Worm (Caenorhabditis elegans) whole organism, young adult: ENCODE data around the gene K08D9.10.

ENCODE experiments used
- B0019.2 ChIP-seq: fragments of 200-800 bp; sonication (Bioruptor generic); conservative IDR thresholded peaks from 2 replicates; pipeline ENCODE4 v1.3.6; 2022; ENCODE audit warnings: missing genetic modification reagents, missing genetic modification characterization, missing compliant biosample characterization
- B0261.1 ChIP-seq: sonication (generic microtip); optimal IDR thresholded peaks from 2 replicates; lab custom pipeline; 2016; ENCODE audit warnings: mild to moderate bottlenecking, missing genetic modification characterization, moderate library complexity, missing compliant biosample characterization
- D2030.7 ChIP-seq: fragments of 200-800 bp; sonication (Bioruptor generic); IDR thresholded peaks from 2 replicates; pipeline ENCODE4 v1.3.6; 2022; ENCODE audit warnings: missing genetic modification reagents, missing genetic modification characterization, missing compliant biosample characterization
- F10E7.11 ChIP-seq: sonication (generic microtip); optimal IDR thresholded peaks from 2 replicates; lab custom pipeline; 2017; ENCODE audit warnings: mild to moderate bottlenecking, missing genetic modification characterization, moderate library complexity, missing compliant biosample characterization
- F22D6.2 ChIP-seq: sonication (generic microtip); optimal IDR thresholded peaks from 2 replicates; lab custom pipeline; 2016; ENCODE audit warnings: mild to moderate bottlenecking, missing genetic modification characterization, missing compliant biosample characterization
- F23B12.7 ChIP-seq: sonication (generic microtip); optimal IDR thresholded peaks from 2 replicates; lab custom pipeline; 2017; ENCODE audit warnings: missing genetic modification characterization, mild to moderate bottlenecking, missing compliant biosample characterization, antibody characterized with exemption, moderate library complexity; ENCODE audit not compliant: insufficient read depth
- F57A8.1 ChIP-seq: fragments of 200-800 bp; sonication (Bioruptor generic); optimal IDR thresholded peaks from 2 replicates; lab custom pipeline; 2018; ENCODE audit warnings: mild to moderate bottlenecking, missing genetic modification characterization, moderate library complexity, missing compliant biosample characterization
- Y95B8A.8 ChIP-seq: fragments of 200-800 bp; sonication (Bioruptor generic); IDR thresholded peaks from 2 replicates; pipeline ENCODE4 v1.3.6; 2022; ENCODE audit warnings: missing genetic modification reagents, missing genetic modification characterization, missing compliant biosample characterization
- akir-1 ChIP-seq: fragments of 200-800 bp; sonication (Bioruptor generic); optimal IDR thresholded peaks from 2 replicates; lab custom pipeline; 2018; ENCODE audit warnings: mild to moderate bottlenecking, missing genetic modification characterization, moderate library complexity, missing compliant biosample characterization
- atf-7 ChIP-seq: sonication (generic microtip); optimal IDR thresholded peaks from 2 replicates; lab custom pipeline; 2017; ENCODE audit warnings: mild to moderate bottlenecking, missing genetic modification characterization, missing compliant biosample characterization
- attf-6 ChIP-seq: fragments of 200-800 bp; sonication (Bioruptor generic); IDR thresholded peaks from 2 replicates; pipeline ENCODE4 v1.3.6; 2022; ENCODE audit warnings: missing genetic modification reagents, missing genetic modification characterization, missing compliant biosample characterization
- bed-2 ChIP-seq: fragments of 200-800 bp; sonication (Bioruptor generic); IDR thresholded peaks from 2 replicates; pipeline ENCODE4 v1.3.6; 2022; ENCODE audit warnings: missing genetic modification reagents, missing genetic modification characterization, missing compliant biosample characterization
- cebp-1 ChIP-seq, 2 experiments: fragments of 200-800 bp in 1 of 2; sonication (Bioruptor generic) in 1 of 2; sonication (generic microtip) in 1 of 2; IDR thresholded peaks in 1 of 2; optimal IDR thresholded peaks in 1 of 2; 2 replicates each; pipeline versions ENCODE4 v1.3.6 to Lab custom; 2017 to 2022; ENCODE audit warnings: missing compliant biosample characterization in 2 of 2, missing genetic modification characterization in 2 of 2, mild to moderate bottlenecking in 1 of 2, missing genetic modification reagents in 1 of 2, moderate library complexity in 1 of 2
- ceh-27 ChIP-seq: fragments of 200-800 bp; sonication (Bioruptor generic); optimal IDR thresholded peaks from 2 replicates; lab custom pipeline; 2018; ENCODE audit warnings: mild to moderate bottlenecking, missing genetic modification characterization, moderate library complexity, missing compliant biosample characterization
- ceh-79 ChIP-seq: sonication (generic microtip); optimal IDR thresholded peaks from 2 replicates; lab custom pipeline; 2017; ENCODE audit warnings: mild to moderate bottlenecking, missing genetic modification characterization, missing compliant biosample characterization
- dpff-1 ChIP-seq: sonication (generic microtip); optimal IDR thresholded peaks from 2 replicates; lab custom pipeline; 2017; ENCODE audit warnings: mild to moderate bottlenecking, missing genetic modification characterization, missing compliant biosample characterization
- dpl-1 ChIP-seq: fragments of 150-350 bp; optimal IDR thresholded peaks from 2 replicates; lab custom pipeline; 2014; ENCODE audit warnings: missing biosample characterization, missing genetic modification reagents, missing genetic modification characterization
- egl-44 ChIP-seq: fragments of 200-800 bp; sonication (Bioruptor generic); IDR thresholded peaks from 2 replicates; pipeline ENCODE4 v1.3.6; 2022; ENCODE audit warnings: missing genetic modification reagents, missing genetic modification characterization, missing compliant biosample characterization
- egrh-3 ChIP-seq: fragments of 200-800 bp; sonication (Bioruptor generic); IDR thresholded peaks from 2 replicates; pipeline ENCODE4 v1.3.6; 2022; ENCODE audit warnings: missing genetic modification reagents, missing genetic modification characterization, missing compliant biosample characterization
- hmg-1.2 ChIP-seq: fragments of 200-800 bp; sonication (Bioruptor generic); IDR thresholded peaks from 2 replicates; pipeline ENCODE4 v1.3.6; 2022; ENCODE audit warnings: missing genetic modification reagents, missing genetic modification characterization, missing compliant biosample characterization
- let-526 ChIP-seq: fragments of 200-800 bp; sonication (Bioruptor generic); IDR thresholded peaks from 2 replicates; pipeline ENCODE4 v1.3.6; 2022; ENCODE audit warnings: missing genetic modification reagents, missing genetic modification characterization, missing compliant biosample characterization
- let-607 ChIP-seq, 2 experiments: fragments of 200-800 bp in 1 of 2; sonication (Bioruptor generic) in 1 of 2; sonication (generic microtip) in 1 of 2; optimal IDR thresholded peaks; 2 replicates each; lab custom pipeline; 2016 to 2018; ENCODE audit warnings: mild to moderate bottlenecking in 2 of 2, missing compliant biosample characterization in 2 of 2, missing genetic modification characterization in 2 of 2, moderate library complexity in 2 of 2, missing genotype in 1 of 2
- lin-26 ChIP-seq: fragments of 200-800 bp; sonication (Bioruptor generic); IDR thresholded peaks from 2 replicates; pipeline ENCODE4 v1.3.6; 2022; ENCODE audit warnings: missing genetic modification reagents, missing genetic modification characterization, missing compliant biosample characterization
- lsy-27 ChIP-seq: sonication (generic microtip); optimal IDR thresholded peaks from 2 replicates; lab custom pipeline; 2017; ENCODE audit warnings: missing genetic modification characterization, mild to moderate bottlenecking, missing compliant biosample characterization, antibody characterized with exemption, missing genotype, borderline replicate concordance; ENCODE audit not compliant: insufficient read depth
- madf-10 ChIP-seq: sonication (generic microtip); optimal IDR thresholded peaks from 2 replicates; lab custom pipeline; 2016; ENCODE audit warnings: mild to moderate bottlenecking, missing genetic modification characterization, missing compliant biosample characterization
- mcd-1 ChIP-seq: fragments of 200-800 bp; sonication (Bioruptor generic); IDR thresholded peaks from 2 replicates; pipeline ENCODE4 v1.3.6; 2022; ENCODE audit warnings: missing genetic modification reagents, missing genetic modification characterization, missing compliant biosample characterization
- nfya-2 ChIP-seq: fragments of 200-800 bp; sonication (Bioruptor generic); IDR thresholded peaks from 2 replicates; pipeline ENCODE4 v1.3.6; 2022; ENCODE audit warnings: missing genetic modification reagents, missing genetic modification characterization, missing compliant biosample characterization
- nhr-120 ChIP-seq: fragments of 200-800 bp; sonication (Bioruptor generic); IDR thresholded peaks from 2 replicates; pipeline ENCODE4 v1.3.6; 2022; ENCODE audit warnings: missing genetic modification characterization, missing compliant biosample characterization
- nhr-90 ChIP-seq: sonication (generic microtip); optimal IDR thresholded peaks from 2 replicates; lab custom pipeline; 2016; ENCODE audit warnings: missing genotype, mild to moderate bottlenecking, missing genetic modification characterization, missing compliant biosample characterization
- pha-4 ChIP-seq: fragments of 150-350 bp; sonication (generic microtip); optimal IDR thresholded peaks from 2 replicates; lab custom pipeline; 2014; ENCODE audit warnings: missing biosample characterization, missing genetic modification reagents, missing genetic modification characterization
- rec-8 ChIP-seq, 2 experiments: sonication (generic microtip); optimal IDR thresholded peaks; 2 replicates each; lab custom pipeline; 2016; ENCODE audit warnings: mild to moderate bottlenecking in 2 of 2, missing genetic modification characterization in 2 of 2, missing genetic modification reagents in 2 of 2, missing genotype in 2 of 2, missing biosample characterization in 1 of 2, missing compliant biosample characterization in 1 of 2, moderate library complexity in 1 of 2
- sea-2 ChIP-seq: fragments of 200-800 bp; sonication (Bioruptor generic); IDR thresholded peaks from 2 replicates; pipeline ENCODE4 v1.3.6; 2022; ENCODE audit warnings: missing genetic modification characterization, missing compliant biosample characterization
- snpc-1.1 ChIP-seq: sonication (generic microtip); optimal IDR thresholded peaks from 2 replicates; lab custom pipeline; 2017; ENCODE audit warnings: missing genetic modification characterization, mild to moderate bottlenecking, missing compliant biosample characterization, antibody characterized with exemption, moderate library complexity, missing genotype, missing genetic modification reagents; ENCODE audit not compliant: insufficient read depth
- somi-1 ChIP-seq: fragments of 200-800 bp; sonication (Bioruptor generic); optimal IDR thresholded peaks from 2 replicates; lab custom pipeline; 2018; ENCODE audit warnings: mild to moderate bottlenecking, missing genetic modification characterization, missing compliant biosample characterization
- tbp1 ChIP-seq: fragments of 200-800 bp; sonication (Bioruptor generic); optimal IDR thresholded peaks from 2 replicates; lab custom pipeline; 2018; ENCODE audit warnings: mild to moderate bottlenecking, missing genetic modification characterization, missing compliant biosample characterization
- tbx-9 ChIP-seq: sonication (generic microtip); optimal IDR thresholded peaks from 2 replicates; lab custom pipeline; 2016; ENCODE audit warnings: borderline replicate concordance, missing genetic modification characterization, inconsistent platforms, missing compliant biosample characterization
- zfh-2 ChIP-seq: fragments of 200-800 bp; sonication (Bioruptor generic); conservative IDR thresholded peaks from 2 replicates; pipeline ENCODE4 v1.3.6; 2022; ENCODE audit warnings: missing genetic modification reagents, missing genetic modification characterization, missing compliant biosample characterization
- ztf-26 ChIP-seq: sonication (generic microtip); optimal IDR thresholded peaks from 2 replicates; lab custom pipeline; 2017; ENCODE audit warnings: missing genetic modification characterization, missing compliant biosample characterization

Gene K08D9.10

DNA sequence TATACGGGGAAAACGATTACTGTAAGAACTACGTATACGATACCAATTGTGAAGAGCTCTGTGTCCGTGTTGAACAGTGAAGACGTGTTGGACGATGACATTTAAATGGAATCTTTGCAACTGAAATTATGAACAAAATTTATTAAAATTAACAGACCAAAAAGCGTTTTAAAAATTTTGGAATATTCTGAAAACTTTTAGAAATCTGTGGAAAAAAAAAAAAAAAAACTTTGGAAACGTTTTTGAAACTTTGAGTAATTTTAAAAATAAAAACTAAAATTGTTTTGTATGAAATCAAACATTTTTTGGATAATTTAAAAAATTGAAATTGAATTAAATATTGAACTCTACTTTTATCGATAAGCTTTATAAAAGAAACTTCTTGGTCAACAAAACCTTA is 25.4 kb downstream of the K08D9.10 start, which contains the start of gene srt-63 (continued):
- TF ChIP-seq ceh-79 (no peak), sea-2 (GFP tag; lab: Robert Waterston, UW) (no peak), let-526 (GFP tag; lab: Robert Waterston, UW) (no peak), F22D6.2 (tag; lab: Kevin White, UChicago) (no peak), madf-10 (tag; lab: Kevin White, UChicago) (no peak), lin-26 (GFP tag; lab: Robert Waterston, UW) (no peak)

DNA sequence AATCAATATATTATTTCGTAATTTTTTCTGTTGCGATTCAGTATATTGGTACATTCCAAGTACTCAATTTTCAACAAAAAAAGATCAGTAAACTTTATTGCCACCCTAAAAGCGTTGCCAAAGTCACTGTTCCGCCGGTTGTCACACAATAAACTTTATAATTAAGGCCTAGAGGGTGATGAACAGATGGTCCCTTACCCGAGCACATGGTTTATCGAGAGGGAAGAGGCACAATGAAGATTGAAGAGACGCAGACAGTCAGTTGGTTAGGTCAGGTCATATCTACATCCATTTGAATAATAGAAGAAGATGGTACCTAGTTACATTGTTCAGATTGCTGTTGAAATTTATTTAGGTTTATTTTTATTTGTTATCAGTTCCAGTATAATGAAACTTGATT is 26.1 kb downstream of the K08D9.10 start:
- TF ChIP-seq hmg-1.2 (GFP tag; lab: Robert Waterston, UW) (peak; percentile 50; the same call in 1 of the 2 replicates), dpff-1 (tag; lab: Kevin White, UChicago) (no peak)

DNA sequence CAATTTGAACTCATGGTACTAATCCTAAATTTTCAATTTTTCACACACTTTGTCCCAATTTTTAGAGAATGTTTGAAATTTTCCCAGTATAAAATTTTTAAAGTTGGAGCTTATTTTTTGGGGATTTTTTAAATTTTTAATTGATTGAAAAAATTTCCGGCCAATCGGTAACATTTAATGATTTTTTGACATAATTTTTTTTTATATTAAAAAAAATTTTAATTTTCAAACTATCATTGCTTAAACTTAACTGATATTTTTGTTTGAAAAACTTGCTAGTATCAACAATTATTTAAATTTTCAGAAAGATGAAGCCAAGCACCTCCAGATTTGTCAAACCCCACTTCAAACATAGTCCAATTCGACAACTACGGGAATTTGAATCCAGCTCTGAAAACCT is 26.6 kb downstream of the K08D9.10 start, which contains the start of gene T28A11.22:
TSS of gene T28A11.22 (plus strand) at position 301 of the 400 bp plus-strand sequence.
- TF ChIP-seq zfh-2 (GFP tag; lab: Robert Waterston, UW) (no peak), B0019.2 (GFP tag; lab: Robert Waterston, UW) (no peak), attf-6 (GFP tag; lab: Robert Waterston, UW) (no peak), tbx-9 (no peak), F23B12.7 (tag; lab: Kevin White, UChicago) (no peak), bed-2 (no peak), rec-8 (tag; optimal IDR thresholded peaks at IDR 0.05; lab: Kevin White, UChicago) (no peak), B0261.1 (tag; lab: Kevin White, UChicago) (no peak), F57A8.1 (GFP tag; lab: Kevin White, UChicago) (no peak), tbp1 (GFP tag; lab: Kevin White, UChicago) (no peak), lin-26 (GFP tag; lab: Robert Waterston, UW) (no peak), Y95B8A.8 (no peak), akir-1 (GFP tag; lab: Kevin White, UChicago) (no peak), lsy-27 (tag; lab: Kevin White, UChicago) (no peak), somi-1 (GFP tag; lab: Kevin White, UChicago) (no peak), atf-7 (tag; lab: Kevin White, UChicago) (no peak), nhr-120 (GFP tag; lab: Robert Waterston, UW) (no peak), egl-44 (GFP tag; lab: Robert Waterston, UW) (no peak), mcd-1 (no peak)

DNA sequence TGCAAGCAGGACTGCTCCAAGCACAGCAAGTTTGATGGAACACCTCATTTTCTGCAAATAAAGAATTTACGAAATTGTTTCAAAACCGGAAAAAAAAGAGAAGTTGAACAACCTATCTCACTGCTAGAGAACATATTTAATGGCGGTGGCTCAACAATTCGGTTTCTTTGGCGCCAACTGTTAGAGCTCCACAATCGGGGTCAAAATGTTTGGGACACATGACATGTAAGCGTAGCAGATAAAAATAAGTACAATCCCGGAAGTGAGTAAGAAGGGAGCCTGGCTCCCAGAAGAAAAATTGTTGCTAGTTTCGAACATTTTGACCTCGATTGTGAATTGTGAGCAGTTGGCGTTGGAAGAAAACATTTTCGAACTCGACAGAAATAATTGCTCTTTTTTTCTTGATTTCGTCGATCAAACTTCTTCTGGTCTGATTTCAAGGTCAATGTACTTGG is 28.5 kb downstream of the K08D9.10 start, which contains the start of gene T28A11.16:
TSS of gene T28A11.16 (minus strand) at position 51 of the 455 bp plus-strand sequence.
- TF ChIP-seq pha-4 (no peak), F57A8.1 (GFP tag; lab: Kevin White, UChicago) (no peak), tbx-9 (no peak)

DNA sequence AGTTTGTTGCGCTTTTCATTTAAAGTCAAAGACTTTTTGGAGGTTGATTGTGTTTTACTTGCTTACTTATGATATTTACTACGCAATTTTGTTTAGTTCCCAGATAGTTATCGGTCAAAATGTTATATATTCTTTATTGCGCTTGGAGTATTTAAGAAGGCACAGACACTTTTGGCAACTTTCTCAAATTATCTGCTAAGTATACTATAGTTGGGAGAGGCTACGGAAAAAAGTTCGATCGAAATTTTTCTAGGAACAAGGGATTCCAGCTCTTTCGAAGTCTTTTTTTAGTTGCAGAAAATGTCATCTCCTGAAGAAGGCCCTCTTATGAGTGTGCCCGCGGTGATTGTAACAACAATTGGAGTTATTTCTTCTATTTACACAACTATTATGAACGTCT is 29.4 kb downstream of the K08D9.10 start, which contains the start of gene srbc-5:
TSS of gene srbc-5 (plus strand) at position 301 of the 400 bp plus-strand sequence.
- TF ChIP-seq egrh-3 (GFP tag; lab: Robert Waterston, UW), result no peak
- TF ChIP-seq, all 124 proteins: peak for 0

DNA sequence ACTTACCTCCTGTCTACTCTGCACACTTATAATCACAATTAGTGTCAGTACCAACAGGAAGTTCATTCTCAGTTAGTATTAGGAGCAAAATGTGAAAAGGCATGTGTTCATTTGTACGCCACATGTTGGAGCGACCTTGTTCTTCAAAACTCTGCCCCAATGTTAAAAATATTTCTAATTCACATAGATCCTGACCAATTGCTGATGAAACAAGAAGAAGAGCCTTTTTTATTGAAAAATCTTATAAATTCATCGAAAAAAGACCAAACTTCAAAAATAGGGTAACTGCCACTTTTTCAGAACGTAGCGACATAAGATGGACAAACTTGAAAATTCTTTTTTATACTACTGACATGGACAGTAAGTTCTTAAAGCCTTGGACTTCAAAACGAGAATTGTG is 35.5 kb downstream of the K08D9.10 start, which contains the start of gene T28A11.17:
TSS of gene T28A11.17 (minus strand) at position 101 of the 400 bp plus-strand sequence.
- TF ChIP-seq tbx-9 (no peak), nhr-90 (tag; lab: Kevin White, UChicago) (no peak), let-607 (tag; optimal IDR thresholded peaks at IDR 0.05; lab: Kevin White, UChicago) (no peak), nfya-2 (GFP tag; lab: Robert Waterston, UW) (no peak), ztf-26 (no peak), D2030.7 (no peak), F10E7.11 (tag; lab: Kevin White, UChicago) (no peak), ceh-79 (no peak), cebp-1 (GFP tag; IDR thresholded peaks at IDR 0.05; lab: Robert Waterston, UW) (no peak), cebp-1 (tag; optimal IDR thresholded peaks at IDR 0.05; lab: Kevin White, UChicago) (no peak), akir-1 (GFP tag; lab: Kevin White, UChicago) (no peak), dpl-1 (GFP tag; lab: Kevin White, UChicago) (no peak), snpc-1.1 (tag; lab: Kevin White, UChicago) (no peak), ceh-27 (GFP tag; lab: Kevin White, UChicago) (no peak)
